Worm (Caenorhabditis elegans): ENCODE data around the gene sfxn-5.

ce11 chrII:8071012-8071625 lies 33.7 kb downstream of the sfxn-5 start:
- TF ChIP-seq ama-1 (optimal IDR thresholded peaks at IDR 0.05) (no peak), ets-7 (tag; optimal IDR thresholded peaks at IDR 0.05) (no peak), tbx-37 (GFP tag; conservative IDR thresholded peaks at IDR 0.05) (no peak), F13C5.2 (tag; optimal IDR thresholded peaks at IDR 0.05) (no peak), aly-1 (tag; optimal IDR thresholded peaks at IDR 0.05) (no peak), tra-4 (tag; optimal IDR thresholded peaks at IDR 0.05) (no peak)

All from whole organism, early embryonic.